Fruit fly (Drosophila melanogaster) whole organism, adult: ENCODE data around the gene GatB.

ENCODE experiments used
- CG11617 ChIP-seq: fragments of 200-800 bp; sonication (Bioruptor generic); optimal IDR thresholded peaks from 2 replicates; lab custom pipeline; 2017; ENCODE audit warnings: mild to moderate bottlenecking, missing biosample characterization, missing genetic modification reagents, missing genetic modification characterization
- CG12768 ChIP-seq: fragments of 200-800 bp; sonication (Bioruptor generic); optimal IDR thresholded peaks from 2 replicates; lab custom pipeline; 2017; ENCODE audit warnings: missing biosample characterization, missing genetic modification characterization, mild to moderate bottlenecking, moderate library complexity, missing genetic modification reagents
- CG14711 ChIP-seq: fragments of 200-800 bp; sonication (Bioruptor generic); optimal IDR thresholded peaks from 2 replicates; lab custom pipeline; 2018; ENCODE audit warnings: missing biosample characterization, mild to moderate bottlenecking, missing genetic modification characterization, moderate library complexity
- CG1620 ChIP-seq: fragments of 200-800 bp; sonication (Bioruptor generic); optimal IDR thresholded peaks from 2 replicates; lab custom pipeline; 2016; ENCODE audit warnings: missing biosample characterization, missing genetic modification characterization
- CG33017 ChIP-seq: fragments of 200-800 bp; sonication (Bioruptor generic); optimal IDR thresholded peaks from 2 replicates; lab custom pipeline; 2018; ENCODE audit warnings: missing biosample characterization, mild to moderate bottlenecking, missing genetic modification characterization, moderate library complexity
- CG5204 ChIP-seq: fragments of 200-800 bp; sonication (Bioruptor generic); optimal IDR thresholded peaks from 2 replicates; lab custom pipeline; 2016; ENCODE audit warnings: missing biosample characterization, missing genetic modification characterization
- CG7045 ChIP-seq: fragments of 200-800 bp; sonication (Bioruptor generic); optimal IDR thresholded peaks from 2 replicates; lab custom pipeline; 2017; ENCODE audit warnings: missing biosample characterization, mild to moderate bottlenecking, missing genetic modification characterization
- CG7101 ChIP-seq: fragments of 200-800 bp; sonication (Bioruptor generic); optimal IDR thresholded peaks from 2 replicates; lab custom pipeline; 2018; ENCODE audit warnings: missing biosample characterization, mild to moderate bottlenecking, missing genetic modification characterization, moderate library complexity
- Clk ChIP-seq: fragments of 200-800 bp; sonication (Bioruptor generic); optimal IDR thresholded peaks from 2 replicates; lab custom pipeline; 2017; ENCODE audit warnings: missing biosample characterization, missing genetic modification characterization
- Crg-1 ChIP-seq: fragments of 200-800 bp; sonication (Bioruptor generic); optimal IDR thresholded peaks from 2 replicates; lab custom pipeline; 2016; ENCODE audit warnings: missing biosample characterization, missing genetic modification characterization
- Hr96 ChIP-seq: fragments of 200-800 bp; sonication (Bioruptor generic); optimal IDR thresholded peaks from 2 replicates; lab custom pipeline; 2016; ENCODE audit warnings: missing biosample characterization, missing genetic modification characterization
- Mnt ChIP-seq: fragments of 200-800 bp; sonication (Bioruptor generic); optimal IDR thresholded peaks from 2 replicates; lab custom pipeline; 2016; ENCODE audit warnings: missing biosample characterization, mild to moderate bottlenecking, missing genetic modification characterization
- bab1 ChIP-seq: fragments of 200-800 bp; sonication (Bioruptor generic); optimal IDR thresholded peaks from 3 replicates; lab custom pipeline; 2019; ENCODE audit warnings: missing biosample characterization, mild to moderate bottlenecking, missing genetic modification characterization, moderate library complexity
- cic ChIP-seq: fragments of 200-800 bp; sonication (Bioruptor generic); optimal IDR thresholded peaks from 2 replicates; lab custom pipeline; 2017; ENCODE audit warnings: missing biosample characterization, mild to moderate bottlenecking, missing genetic modification characterization, moderate library complexity
- cnc ChIP-seq, 2 experiments: fragments of >200 bp; optimal IDR thresholded peaks; 2 replicates each; lab custom pipeline; 2017
- kay ChIP-seq: fragments of 200-800 bp; sonication (Bioruptor generic); peaks from one replicate; lab custom pipeline; 2016; ENCODE audit warnings: missing biosample characterization, missing genetic modification characterization, borderline replicate concordance
- ovo ChIP-seq: fragments of 200-800 bp; sonication (Bioruptor generic); optimal IDR thresholded peaks from 2 replicates; lab custom pipeline; 2016; ENCODE audit warnings: missing biosample characterization, missing genetic modification characterization
- pad ChIP-seq: fragments of 200-800 bp; sonication (Bioruptor generic); optimal IDR thresholded peaks from 3 replicates; lab custom pipeline; 2017; ENCODE audit warnings: missing biosample characterization, missing genetic modification characterization, mild to moderate bottlenecking, moderate library complexity, missing genetic modification reagents
- tj ChIP-seq: fragments of 200-800 bp; sonication (Bioruptor generic); optimal IDR thresholded peaks from 3 replicates; lab custom pipeline; 2017; ENCODE audit warnings: missing biosample characterization, mild to moderate bottlenecking, missing genetic modification characterization, moderate library complexity
- toe ChIP-seq: fragments of 200-800 bp; sonication (Bioruptor generic); optimal IDR thresholded peaks from 2 replicates; lab custom pipeline; 2016; ENCODE audit warnings: missing biosample characterization, missing genetic modification characterization

The GatB gene

DNA sequence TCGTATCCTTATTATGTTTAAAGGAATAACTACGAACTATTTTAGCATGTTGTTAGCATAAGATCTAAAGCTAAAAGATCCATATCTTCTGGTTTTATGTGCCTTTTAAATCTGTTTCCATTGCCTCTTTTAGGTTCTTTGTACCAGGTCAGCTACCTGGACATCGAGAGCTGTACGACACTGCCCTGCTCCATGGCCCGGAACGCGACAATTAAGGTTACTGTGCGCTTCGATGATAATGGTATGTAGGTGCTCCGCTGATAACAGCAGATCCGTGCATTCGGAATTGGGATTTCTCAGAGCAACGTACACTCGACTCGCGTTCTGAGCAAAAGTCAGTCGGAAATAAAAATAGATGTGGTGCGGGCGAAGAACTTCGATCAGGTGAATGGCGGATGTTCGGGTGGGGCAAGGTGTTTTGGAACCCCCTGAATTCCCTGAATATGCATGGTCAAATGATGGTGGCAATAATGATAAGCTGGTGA, 9.6 kb upstream of the GatB start:
- TF ChIP-seq bab1 (GFP tag; lab: Kevin White, UChicago) (no peak), toe (no peak), CG7101 (no peak), CG33017 (tag; lab: Kevin White, UChicago) (no peak), kay (no peak), tj (GFP tag; lab: Kevin White, UChicago) (no peak), CG5204 (no peak), CG14711 (no peak), ovo (no peak), Clk (GFP tag; lab: Kevin White, UChicago) (no peak), pad (no peak), cnc (optimal IDR thresholded peaks at IDR 0.05; lab: Kevin White, UChicago) (no peak), CG12768 (GFP tag; lab: Kevin White, UChicago) (no peak)

DNA sequence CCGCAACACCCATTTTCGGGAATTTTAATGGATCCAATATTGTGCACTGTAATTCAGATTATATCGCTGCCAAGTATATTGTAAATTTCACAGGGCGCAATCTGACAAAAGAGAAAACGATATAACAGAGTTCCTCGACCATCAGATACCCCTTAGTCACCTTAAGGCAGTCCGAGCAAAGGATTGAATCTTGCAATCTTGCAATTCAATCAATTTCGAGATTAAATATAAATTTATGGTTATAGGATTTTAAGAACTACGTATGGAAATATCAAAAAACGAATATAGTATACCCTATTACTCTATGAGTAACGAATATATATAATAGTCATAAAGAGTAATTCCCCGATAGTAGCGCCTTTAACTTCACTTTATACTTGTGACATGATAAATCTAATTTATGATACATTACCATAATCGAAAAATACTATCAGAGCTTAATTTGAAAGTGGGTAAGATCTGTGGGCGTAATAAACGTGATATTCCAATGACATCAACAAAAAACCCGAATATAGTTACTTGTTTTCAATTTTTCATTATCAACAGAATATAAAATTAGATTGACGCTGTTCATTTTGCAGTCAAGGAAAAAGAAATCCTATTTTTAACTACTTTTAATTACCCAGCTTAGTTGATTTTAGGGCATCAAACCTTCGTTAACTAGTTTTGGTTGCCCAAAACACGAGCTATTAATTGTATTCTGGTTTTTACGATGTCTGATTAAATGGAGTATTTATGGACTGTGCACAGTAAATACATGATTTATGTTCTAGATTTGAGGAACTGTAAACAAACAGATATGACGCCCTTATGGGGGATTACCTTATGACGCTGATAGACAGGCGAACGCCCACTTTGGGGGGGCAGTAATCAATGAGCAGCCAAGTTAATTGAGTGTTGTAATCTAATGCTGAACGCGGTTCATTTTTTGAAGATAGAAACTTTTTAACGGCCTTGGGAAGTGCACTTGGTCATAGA, 8.7 kb upstream of the GatB start:
- TF ChIP-seq CG11617 (GFP tag; lab: Kevin White, UChicago): no peak
- no peak for TF ChIP-seq Clk (GFP tag; lab: Kevin White, UChicago)
- no peak for TF ChIP-seq ovo
- peak; percentile 54 for TF ChIP-seq cic (GFP tag; lab: Kevin White, UChicago)

DNA sequence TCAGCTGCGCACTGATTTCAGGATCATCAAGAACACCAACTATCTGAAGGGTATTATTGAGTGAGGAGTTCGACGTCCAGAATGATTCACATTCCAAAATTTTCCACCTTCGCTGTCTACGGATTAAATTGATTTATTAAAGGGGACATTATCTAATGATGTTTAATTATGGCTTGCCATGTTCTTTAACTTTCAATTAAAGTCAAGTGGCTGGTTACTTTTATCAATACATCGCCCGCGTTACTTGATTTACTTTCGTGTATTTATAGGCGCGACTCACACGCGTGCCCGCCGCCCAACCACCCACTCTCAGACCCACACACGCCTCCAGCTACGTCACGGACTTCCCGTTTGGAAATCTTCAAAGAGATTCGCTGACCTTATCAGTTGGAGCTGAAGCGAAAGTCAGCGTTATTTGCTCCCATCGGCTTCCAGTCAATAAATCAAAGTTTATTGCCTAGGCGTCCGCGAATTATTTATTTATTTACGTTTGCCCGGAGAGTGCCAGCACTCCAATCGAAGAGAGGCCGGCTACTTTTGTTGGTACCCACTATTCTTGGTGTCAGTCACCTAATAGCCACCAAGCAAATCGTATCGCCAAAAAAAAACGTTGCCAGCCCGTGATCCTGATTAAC, 7.4 kb upstream of the GatB start, which contains the start of gene Npc2f:
Npc2f (plus strand) TSS at position 585 of the 635 bp plus-strand sequence.
- TF ChIP-seq CG12768 (GFP tag; lab: Kevin White, UChicago): peak; percentile 1
- TF ChIP-seq bab1 (GFP tag; lab: Kevin White, UChicago): no peak
- TF ChIP-seq CG7045 (GFP tag; lab: Kevin White, UChicago): no peak
- TF ChIP-seq kay: peak; percentile 4
- no peak for TF ChIP-seq toe
- TF ChIP-seq cic (GFP tag; lab: Kevin White, UChicago): peak; percentile 15
- no peak for TF ChIP-seq ovo

DNA sequence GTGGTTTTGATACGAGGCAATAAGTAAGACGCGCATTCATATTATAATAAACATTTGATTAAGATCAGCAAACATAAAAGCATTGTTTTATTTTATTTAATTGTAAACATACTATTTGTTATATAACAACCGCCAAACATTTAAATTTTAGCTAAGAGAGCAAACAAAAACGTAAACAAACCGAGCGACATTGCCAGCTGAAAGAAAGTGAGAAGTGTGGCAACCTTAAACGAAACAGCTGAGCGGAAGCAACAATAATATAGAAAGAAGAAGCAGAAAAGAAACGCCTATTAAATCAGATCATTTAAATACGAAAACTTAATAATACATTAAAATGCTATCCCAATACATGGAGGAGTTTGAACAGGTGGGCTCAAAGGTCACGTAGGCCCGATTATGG, 4.5 kb upstream of the GatB start, which contains the start of gene Sec10:
Sec10 (plus strand) TSS at position 252 of the 400 bp plus-strand sequence.
- TF ChIP-seq CG12768 (GFP tag; lab: Kevin White, UChicago): no peak
- no peak for TF ChIP-seq Crg-1 (GFP tag; lab: Kevin White, UChicago)
- no peak for TF ChIP-seq CG11617 (GFP tag; lab: Kevin White, UChicago)
- TF ChIP-seq pad: no peak
- no peak for TF ChIP-seq ovo
- no peak for TF ChIP-seq CG1620 (GFP tag; lab: Kevin White, UChicago)
- peak; percentile 58 for TF ChIP-seq bab1 (GFP tag; lab: Kevin White, UChicago)
- TF ChIP-seq tj (GFP tag; lab: Kevin White, UChicago): no peak
- no peak for TF ChIP-seq cnc (optimal IDR thresholded peaks at IDR 0.05; lab: Kevin White, UChicago)
- TF ChIP-seq cic (GFP tag; lab: Kevin White, UChicago): no peak
- TF ChIP-seq kay: no peak
- no peak for TF ChIP-seq toe
- TF ChIP-seq CG33017 (tag; lab: Kevin White, UChicago): peak; percentile 7
- TF ChIP-seq Clk (GFP tag; lab: Kevin White, UChicago): no peak
- no peak for TF ChIP-seq CG5204
- TF ChIP-seq CG14711: no peak
- TF ChIP-seq Mnt (GFP tag; lab: Kevin White, UChicago): no peak
- TF ChIP-seq CG7101: peak; percentile 23

DNA sequence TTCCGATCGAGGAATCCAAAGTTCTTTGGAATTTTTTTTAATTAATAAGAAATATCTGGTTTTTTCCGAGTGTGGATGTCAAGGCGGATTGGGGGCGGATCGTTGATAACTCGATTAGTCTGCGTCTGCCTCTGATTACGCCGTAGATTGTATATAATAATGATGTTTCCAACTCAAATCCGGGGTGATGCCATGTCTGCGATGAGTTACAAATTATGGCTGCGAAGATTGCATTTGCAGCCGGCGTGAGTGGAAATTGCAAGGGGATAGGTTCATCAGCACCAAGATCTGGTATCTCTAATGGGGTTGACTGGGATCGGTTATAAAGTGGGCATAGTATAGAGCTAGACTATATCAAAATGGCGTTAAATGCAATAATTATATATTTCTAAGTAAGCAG, 7.7 kb downstream of the GatB start:
- TF ChIP-seq Crg-1 (GFP tag; lab: Kevin White, UChicago) (no peak), Mnt (GFP tag; lab: Kevin White, UChicago) (no peak), CG12768 (GFP tag; lab: Kevin White, UChicago) (no peak), Clk (GFP tag; lab: Kevin White, UChicago) (no peak), CG7045 (GFP tag; lab: Kevin White, UChicago) (no peak)

DNA sequence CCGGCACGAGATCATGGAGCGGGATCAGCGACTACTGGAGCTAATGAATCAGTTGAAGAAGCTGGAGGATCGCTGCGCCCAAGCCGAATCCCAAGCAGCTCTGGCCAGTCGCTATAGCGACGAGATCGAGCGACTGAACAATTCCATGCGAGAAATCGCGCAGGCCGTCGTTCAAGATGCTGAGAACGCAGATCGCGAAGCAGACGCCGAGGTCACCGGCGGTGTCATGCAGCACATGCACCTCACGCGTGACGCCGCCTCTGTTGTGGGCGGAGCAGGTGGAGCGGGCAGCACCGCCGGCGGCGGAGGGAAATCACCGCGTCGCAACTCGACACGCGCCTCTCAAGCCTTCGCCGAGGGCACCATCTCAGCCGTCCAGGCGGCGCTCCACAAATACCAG, 8.4 kb downstream of the GatB start:
- TF ChIP-seq cic (GFP tag; lab: Kevin White, UChicago) (no peak), Hr96 (GFP tag; lab: Kevin White, UChicago) (no peak), CG7101 (no peak), tj (GFP tag; lab: Kevin White, UChicago) (no peak), CG5204 (no peak), Crg-1 (GFP tag; lab: Kevin White, UChicago) (no peak), CG14711 (no peak), CG7045 (GFP tag; lab: Kevin White, UChicago) (no peak), CG11617 (GFP tag; lab: Kevin White, UChicago) (no peak), CG12768 (GFP tag; lab: Kevin White, UChicago) (no peak), toe (no peak), Mnt (GFP tag; lab: Kevin White, UChicago) (no peak), ovo (no peak), CG1620 (GFP tag; lab: Kevin White, UChicago) (no peak), pad (no peak)
